Worm (Caenorhabditis elegans) whole organism, L2 larva: Measurements from ENCODE around the gene sec-16A.1.

Experiments
- egl-27 ChIP-seq: sonication (generic microtip); optimal IDR thresholded peaks from 3 replicates; lab custom pipeline; 2017; ENCODE audit warnings: missing biosample characterization, missing genetic modification reagents, missing genetic modification characterization
- fos-1 ChIP-seq: fragments of 150-350 bp; optimal IDR thresholded peaks from 2 replicates; lab custom pipeline; 2014; ENCODE audit warnings: missing biosample characterization, missing genetic modification characterization
- lsy-2 ChIP-seq, 2 experiments: fragments of 150-350 bp in 1 of 2; sonication (generic microtip) in 1 of 2; optimal IDR thresholded peaks; 2 replicates each; lab custom pipeline; 2014 to 2017; ENCODE audit warnings: missing biosample characterization in 2 of 2, missing genetic modification characterization in 2 of 2
- nhr-23 ChIP-seq: fragments of 150-350 bp; optimal IDR thresholded peaks from 2 replicates; lab custom pipeline; 2014; ENCODE audit warnings: missing biosample characterization, missing genetic modification reagents, missing genetic modification characterization

- TF ChIP-seq egl-27 (tag; lab: Kevin White, UChicago) (no peak), lsy-2 (tag; optimal IDR thresholded peaks at IDR 0.05; lab: Kevin White, UChicago) (no peak), fos-1 (tag; lab: Kevin White, UChicago) (no peak), nhr-23 (tag; lab: Kevin White, UChicago) (no peak)
Observed at ce11 chrIII:9103643-9104042, 22.0 kb upstream of the sec-16A.1 start, which contains the start of gene dos-1.
